Worm (Caenorhabditis elegans): ENCODE measurements around the gene Y50D4C.3.

- TF ChIP-seq klf-2 (GFP tag; conservative IDR thresholded peaks at IDR 0.05) (no peak), flt-1 (GFP tag; IDR thresholded peaks at IDR 0.05) (no peak), med-1 (GFP tag; optimal IDR thresholded peaks at IDR 0.05; ENCODE audit: insufficient read depth) (no peak), ref-1 (GFP tag; conservative IDR thresholded peaks at IDR 0.05) (no peak), ztf-29 (GFP tag; IDR thresholded peaks at IDR 0.05) (no peak), tab-1 (GFP tag; IDR thresholded peaks at IDR 0.05) (no peak)
Measured at ce11 chrV:976498-977063, 31.5 kb upstream of the Y50D4C.3 start.

All from whole organism, midembryonic.